Fruit fly (Drosophila melanogaster): ENCODE measurements around the gene MED10.

dm6 chr3L:16275391-16276017 is 43.6 kb downstream of the MED10 start:
- TF ChIP-seq gem (tag; optimal IDR thresholded peaks at IDR 0.05): no peak
- TF ChIP-seq CG30403 (GFP tag; optimal IDR thresholded peaks at IDR 0.05): no peak
- no peak for TF ChIP-seq fru (optimal IDR thresholded peaks at IDR 0.05)
- TF ChIP-seq CG7556 (GFP tag; optimal IDR thresholded peaks at IDR 0.05): no peak
- no peak for TF ChIP-seq Blimp-1 (GFP tag; optimal IDR thresholded peaks at IDR 0.05)
- no peak for TF ChIP-seq tio (GFP tag; optimal IDR thresholded peaks at IDR 0.05)
- no peak for TF ChIP-seq CG9932 (GFP tag; IDR thresholded peaks at IDR 0.05)
- TF ChIP-seq aop (GFP tag; IDR thresholded peaks at IDR 0.05): no peak
- no peak for TF ChIP-seq CG1647 (GFP tag; optimal IDR thresholded peaks at IDR 0.05)
- no peak for TF ChIP-seq CG4328 (GFP tag; optimal IDR thresholded peaks at IDR 0.05)
- no peak for TF ChIP-seq CG17328 (GFP tag; IDR thresholded peaks at IDR 0.05)
- no peak for TF ChIP-seq grau (tag; optimal IDR thresholded peaks at IDR 0.05)
- TF ChIP-seq chm (GFP tag; IDR thresholded peaks at IDR 0.05): no peak
- TF ChIP-seq YL-1 (GFP tag; optimal IDR thresholded peaks at IDR 0.05): no peak

Data from whole organism, embryonic.